Fruit fly (Drosophila melanogaster): ENCODE data around the gene RpS2.

DNA sequence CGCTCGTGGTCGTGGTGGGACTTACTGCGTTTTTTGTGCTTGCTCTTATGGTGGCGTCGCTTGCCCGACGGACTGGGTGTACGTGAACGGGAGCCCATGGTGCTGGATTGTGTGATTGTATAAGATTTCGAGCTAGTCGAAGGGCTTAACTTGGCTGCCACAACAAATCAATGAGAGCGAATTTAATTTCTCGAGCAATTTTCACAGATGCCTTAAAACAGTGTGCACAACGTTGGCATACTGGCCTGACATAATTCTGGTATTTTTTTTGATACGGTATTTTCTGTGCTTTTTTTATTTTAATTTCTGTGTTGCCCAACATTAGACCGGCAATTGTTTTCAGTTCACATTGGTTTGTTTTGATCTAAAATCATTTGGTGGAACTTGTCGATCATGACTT lies 40.6 kb upstream of the RpS2 start, which contains the start of gene Arglu1:
- TF ChIP-seq CG15336 (GFP tag; IDR thresholded peaks at IDR 0.05) (no peak), CG32006 (GFP tag; optimal IDR thresholded peaks at IDR 0.05) (no peak), CG3919 (GFP tag; optimal IDR thresholded peaks at IDR 0.05) (no peak), spab (GFP tag; optimal IDR thresholded peaks at IDR 0.05) (no peak), eg (GFP tag; IDR thresholded peaks at IDR 0.05) (no peak), pdm3 (GFP tag; optimal IDR thresholded peaks at IDR 0.05) (no peak), ss (GFP tag; optimal IDR thresholded peaks at IDR 0.05) (no peak), Sox102F (GFP tag; optimal IDR thresholded peaks at IDR 0.05) (no peak), Ets21C (GFP tag; optimal IDR thresholded peaks at IDR 0.05) (no peak), Eip93F (GFP tag; optimal IDR thresholded peaks at IDR 0.05) (no peak)

All from whole organism, prepupa.